Worm (Caenorhabditis elegans) whole organism, mixed stage, embryonic: ENCODE measurements around the gene chil-17.
"Not testable (repeated sequence)": the region's sequence is repeated elsewhere in the genome, so short reads cannot be mapped to it uniquely, and the experiment has no call there.

ENCODE experiments used
- M03D4.4 ChIP-seq: sonication (generic microtip); optimal IDR thresholded peaks from 2 replicates; lab custom pipeline; 2017; ENCODE audit warnings: mild to moderate bottlenecking, missing genetic modification characterization, missing compliant biosample characterization
- bed-3 ChIP-seq: fragments of 200-800 bp; sonication (Bioruptor generic); optimal IDR thresholded peaks from 3 replicates; lab custom pipeline; 2018; ENCODE audit warnings: mild to moderate bottlenecking, missing genetic modification characterization, moderate library complexity, missing compliant biosample characterization
- blmp-1 ChIP-seq: fragments of 150-350 bp; optimal IDR thresholded peaks from 2 replicates; lab custom pipeline; 2014; ENCODE audit warnings: missing biosample characterization, missing genetic modification characterization
- ceh-39 ChIP-seq: fragments of 150-350 bp; optimal IDR thresholded peaks from 2 replicates; lab custom pipeline; 2014; ENCODE audit warnings: missing biosample characterization, missing genetic modification characterization
- ceh-43 ChIP-seq: fragments of 200-800 bp; sonication (Bioruptor generic); optimal IDR thresholded peaks from 2 replicates; lab custom pipeline; 2018; ENCODE audit warnings: mild to moderate bottlenecking, missing genetic modification characterization, moderate library complexity, missing compliant biosample characterization
- ceh-83 ChIP-seq: fragments of 200-800 bp; sonication (Bioruptor generic); optimal IDR thresholded peaks from 2 replicates; lab custom pipeline; 2018; ENCODE audit warnings: mild to moderate bottlenecking, missing genetic modification characterization, missing compliant biosample characterization
- ces-1 ChIP-seq: fragments of 150-350 bp; optimal IDR thresholded peaks from 2 replicates; lab custom pipeline; 2014; ENCODE audit warnings: missing biosample characterization, missing genetic modification reagents, missing genetic modification characterization
- cnd-1 ChIP-seq: fragments of 200-800 bp; sonication (Bioruptor generic); optimal IDR thresholded peaks from 2 replicates; lab custom pipeline; 2018; ENCODE audit warnings: mild to moderate bottlenecking, missing genetic modification characterization, missing compliant biosample characterization
- drap-1 ChIP-seq: fragments of 200-800 bp; sonication (Bioruptor generic); optimal IDR thresholded peaks from 3 replicates; lab custom pipeline; 2018; ENCODE audit warnings: mild to moderate bottlenecking, missing genetic modification characterization, missing compliant biosample characterization
- elt-1 ChIP-seq: sonication (generic microtip); optimal IDR thresholded peaks from 2 replicates; lab custom pipeline; 2017; ENCODE audit warnings: missing genetic modification characterization, mild to moderate bottlenecking, missing compliant biosample characterization, antibody characterized with exemption, moderate library complexity, borderline replicate concordance; ENCODE audit not compliant: insufficient read depth
- elt-3 ChIP-seq: fragments of 150-350 bp; optimal IDR thresholded peaks from 2 replicates; lab custom pipeline; 2014; ENCODE audit warnings: missing biosample characterization, missing genetic modification characterization
- ham-2 ChIP-seq: fragments of 200-800 bp; sonication (Bioruptor generic); optimal IDR thresholded peaks from 2 replicates; lab custom pipeline; 2018; ENCODE audit warnings: mild to moderate bottlenecking, missing genetic modification characterization, missing compliant biosample characterization
- hlh-1 ChIP-seq: fragments of 150-350 bp; optimal IDR thresholded peaks from 2 replicates; lab custom pipeline; 2014; ENCODE audit warnings: missing biosample characterization, missing genetic modification reagents, missing genetic modification characterization
- lin-13 ChIP-seq: fragments of 150-350 bp; optimal IDR thresholded peaks from 2 replicates; lab custom pipeline; 2014; ENCODE audit warnings: missing biosample characterization, missing genetic modification characterization
- lin-32 ChIP-seq: fragments of 200-800 bp; sonication (Bioruptor generic); optimal IDR thresholded peaks from 2 replicates; lab custom pipeline; 2018; ENCODE audit warnings: mild to moderate bottlenecking, missing genetic modification characterization, missing compliant biosample characterization
- lsy-2 ChIP-seq: fragments of 150-350 bp; optimal IDR thresholded peaks from 2 replicates; lab custom pipeline; 2014; ENCODE audit warnings: missing biosample characterization, missing genetic modification characterization
- mab-5 ChIP-seq: fragments of 150-350 bp; optimal IDR thresholded peaks from 2 replicates; lab custom pipeline; 2014; ENCODE audit warnings: missing biosample characterization, missing genetic modification characterization
- mls-2 ChIP-seq: sonication (generic microtip); optimal IDR thresholded peaks from 2 replicates; lab custom pipeline; 2016; ENCODE audit warnings: mild to moderate bottlenecking, missing genetic modification characterization, moderate library complexity, missing compliant biosample characterization
- nhr-12 ChIP-seq: fragments of 150-350 bp; optimal IDR thresholded peaks from 2 replicates; lab custom pipeline; 2014; ENCODE audit warnings: missing biosample characterization, missing genetic modification characterization
- nhr-2 ChIP-seq: fragments of 150-350 bp; optimal IDR thresholded peaks from 2 replicates; lab custom pipeline; 2014; ENCODE audit warnings: missing biosample characterization, missing genetic modification characterization
- nhr-28 ChIP-seq: fragments of 150-350 bp; optimal IDR thresholded peaks from 2 replicates; lab custom pipeline; 2014; ENCODE audit warnings: missing biosample characterization, missing genetic modification characterization
- nhr-76 ChIP-seq: sonication (generic microtip); optimal IDR thresholded peaks from 2 replicates; lab custom pipeline; 2017; ENCODE audit warnings: missing biosample characterization, missing genetic modification characterization
- sem-2 ChIP-seq: fragments of 200-800 bp; sonication (Bioruptor generic); optimal IDR thresholded peaks from 2 replicates; lab custom pipeline; 2018; ENCODE audit warnings: mild to moderate bottlenecking, missing genetic modification characterization, missing compliant biosample characterization
- snpc-4 ChIP-seq: fragments of 150-350 bp; optimal IDR thresholded peaks from 2 replicates; lab custom pipeline; 2014; ENCODE audit warnings: missing biosample characterization, missing genetic modification characterization
- sptf-1 ChIP-seq: sonication (generic microtip); optimal IDR thresholded peaks from 2 replicates; lab custom pipeline; 2017; ENCODE audit warnings: mild to moderate bottlenecking, missing genetic modification characterization, moderate library complexity, missing compliant biosample characterization
- tbx-8 ChIP-seq: fragments of 200-800 bp; sonication (Bioruptor generic); optimal IDR thresholded peaks from 2 replicates; lab custom pipeline; 2018; ENCODE audit warnings: mild to moderate bottlenecking, missing genetic modification characterization, moderate library complexity, missing compliant biosample characterization
- unc-120 ChIP-seq: sonication (generic microtip); optimal IDR thresholded peaks from 2 replicates; lab custom pipeline; 2017; ENCODE audit warnings: missing genetic modification characterization, missing compliant biosample characterization; ENCODE audit not compliant: poor library complexity, severe bottlenecking
- unc-39 ChIP-seq: fragments of 150-350 bp; optimal IDR thresholded peaks from 2 replicates; lab custom pipeline; 2014; ENCODE audit warnings: missing biosample characterization, missing genetic modification characterization
- unc-62 ChIP-seq: fragments of 150-350 bp; optimal IDR thresholded peaks from 2 replicates; lab custom pipeline; 2014; ENCODE audit warnings: missing biosample characterization, missing genetic modification reagents, missing genetic modification characterization
- zip-8 ChIP-seq: fragments of 150-350 bp; optimal IDR thresholded peaks from 2 replicates; lab custom pipeline; 2014; ENCODE audit warnings: missing biosample characterization, missing genetic modification characterization
- ztf-11 ChIP-seq: fragments of 150-350 bp; optimal IDR thresholded peaks from 2 replicates; lab custom pipeline; 2014; ENCODE audit warnings: missing biosample characterization, missing genetic modification characterization

Gene chil-17

ce11 chrII:9454304-9454703 is 14.3 kb upstream of the chil-17 start, which contains the start of gene chil-19:
chil-19 (minus strand) TSS chrII:9454404.
- TF ChIP-seq blmp-1 (tag; lab: Kevin White, UChicago) (no peak), nhr-28 (tag; lab: Kevin White, UChicago) (no peak), ceh-39 (no peak), elt-1 (tag; lab: Kevin White, UChicago) (no peak), ham-2 (GFP tag; lab: Kevin White, UChicago) (no peak), cnd-1 (no peak), tbx-8 (GFP tag; lab: Kevin White, UChicago) (no peak), ces-1 (GFP tag; lab: Kevin White, UChicago) (no peak), hlh-1 (tag; lab: Kevin White, UChicago) (no peak), M03D4.4 (no peak), mab-5 (tag; lab: Kevin White, UChicago) (no peak), ceh-83 (GFP tag; lab: Kevin White, UChicago) (no peak), unc-39 (tag; lab: Kevin White, UChicago) (no peak), zip-8 (tag; lab: Kevin White, UChicago) (no peak), nhr-2 (tag; lab: Kevin White, UChicago) (no peak), ceh-43 (no peak), unc-120 (tag; lab: Kevin White, UChicago) (no peak), lin-32 (GFP tag; lab: Kevin White, UChicago) (no peak), unc-62 (GFP tag; lab: Kevin White, UChicago) (no peak), snpc-4 (tag; lab: Kevin White, UChicago) (no peak)

- TF ChIP-seq sptf-1 (tag; lab: Kevin White, UChicago); cnd-1; blmp-1 (tag; lab: Kevin White, UChicago): not testable (repeated sequence)
These were observed 12.2 kb upstream of the chil-17 start, which contains the start of gene R09D1.12 for ce11 chrII:9452172-9452571. R09D1.12 (minus strand) TSS chrII:9452272.

- no peak for TF ChIP-seq nhr-12 (tag; lab: Kevin White, UChicago)
- TF ChIP-seq ztf-11 (tag; lab: Kevin White, UChicago), result no peak
- no peak for TF ChIP-seq unc-39 (tag; lab: Kevin White, UChicago)
- no peak for TF ChIP-seq ceh-43
- no peak for TF ChIP-seq blmp-1 (tag; lab: Kevin White, UChicago)
- no peak for TF ChIP-seq drap-1 (GFP tag; lab: Kevin White, UChicago)
- no peak for TF ChIP-seq bed-3 (GFP tag; lab: Kevin White, UChicago)
- no peak for TF ChIP-seq zip-8 (tag; lab: Kevin White, UChicago)
- TF ChIP-seq sem-2 (GFP tag; lab: Kevin White, UChicago), result no peak
- no peak for TF ChIP-seq mab-5 (tag; lab: Kevin White, UChicago)
- no peak for TF ChIP-seq lin-13
- no peak for TF ChIP-seq ceh-83 (GFP tag; lab: Kevin White, UChicago)
- no peak for TF ChIP-seq elt-1 (tag; lab: Kevin White, UChicago)
- TF ChIP-seq lin-32 (GFP tag; lab: Kevin White, UChicago), result no peak
- no peak for TF ChIP-seq nhr-76 (tag; lab: Kevin White, UChicago)
- TF ChIP-seq elt-3, result no peak
These were observed 8.0 kb upstream of the chil-17 start, which contains the start of gene chil-18 for ce11 chrII:9447965-9448364. chil-18 (plus strand) TSS chrII:9448265.

- TF ChIP-seq elt-3 (no peak), drap-1 (GFP tag; lab: Kevin White, UChicago) (no peak), M03D4.4 (no peak), lin-13 (no peak), unc-120 (tag; lab: Kevin White, UChicago) (no peak), nhr-76 (tag; lab: Kevin White, UChicago) (no peak), snpc-4 (tag; lab: Kevin White, UChicago) (no peak), hlh-1 (tag; lab: Kevin White, UChicago) (no peak), bed-3 (GFP tag; lab: Kevin White, UChicago) (no peak), tbx-8 (GFP tag; lab: Kevin White, UChicago) (no peak), ceh-39 (no peak), nhr-28 (tag; lab: Kevin White, UChicago) (no peak), mls-2 (tag; lab: Kevin White, UChicago) (no peak), cnd-1 (no peak)
These were observed 5.4 kb upstream of the chil-17 start, which contains the start of gene R09D1.13 for ce11 chrII:9445368-9445767. R09D1.13 (minus strand) TSS chrII:9445468.

ce11 chrII:9443522-9443921 is 3.6 kb upstream of the chil-17 start, which contains the start of gene chil-15:
chil-15 (minus strand) TSS chrII:9443622.
- TF ChIP-seq cnd-1 (no peak), hlh-1 (tag; lab: Kevin White, UChicago) (no peak), ceh-43 (no peak), ceh-83 (GFP tag; lab: Kevin White, UChicago) (no peak), lsy-2 (no peak), tbx-8 (GFP tag; lab: Kevin White, UChicago) (no peak), unc-62 (GFP tag; lab: Kevin White, UChicago) (no peak)
